Worm (Caenorhabditis elegans): Measurements from ENCODE around the gene clic-1.

ce11 chrV:7721945-7722344 lies 12.8 kb downstream of the clic-1 start, which contains the start of gene ZK105.14:
- TF ChIP-seq unc-3 (GFP tag; conservative IDR thresholded peaks at IDR 0.05) = no peak
- no peak for TF ChIP-seq unc-3 (tag; optimal IDR thresholded peaks at IDR 0.05)
- no peak for TF ChIP-seq hlh-13 (GFP tag; optimal IDR thresholded peaks at IDR 0.05)
- TF ChIP-seq ama-1 (optimal IDR thresholded peaks at IDR 0.05) = no peak
- TF ChIP-seq ceh-19 (GFP tag; optimal IDR thresholded peaks at IDR 0.05) = no peak

All from whole organism, late embryonic.